Worm (Caenorhabditis elegans) whole organism, young adult: ENCODE results near the gene lap-1.

Source experiments
- ceh-91 ChIP-seq: fragments of 200-800 bp; sonication (Bioruptor generic); IDR thresholded peaks from 2 replicates; pipeline ENCODE4 v1.3.6; 2022; ENCODE audit warnings: missing genetic modification reagents, missing genetic modification characterization, missing compliant biosample characterization
- mes-4 ChIP-seq: sonication (generic microtip); optimal IDR thresholded peaks from 2 replicates; lab custom pipeline; 2016; ENCODE audit warnings: missing genotype, missing genetic modification characterization, missing compliant biosample characterization

- TF ChIP-seq ceh-91 (no peak), mes-4 (no peak)
Measured at ce11 chrIII:8432143-8432542, 30.4 kb upstream of the lap-1 start, which contains the start of gene ZK1236.5.
